Worm (Caenorhabditis elegans): Measurements from ENCODE around the gene sir-2.2.

ce11 chrX:13303357-13303756, 24.5 kb upstream of the sir-2.2 start, which contains the start of gene srd-42:
- TF ChIP-seq dao-5 (tag; optimal IDR thresholded peaks at IDR 0.05) (no peak), him-1 (tag; optimal IDR thresholded peaks at IDR 0.05) (no peak), W03F9.2 (tag; optimal IDR thresholded peaks at IDR 0.05) (no peak)

Measured in whole organism, L4/young adult.